Fruit fly (Drosophila melanogaster): ENCODE data around the gene Cp15.

The Cp15 gene

DNA sequence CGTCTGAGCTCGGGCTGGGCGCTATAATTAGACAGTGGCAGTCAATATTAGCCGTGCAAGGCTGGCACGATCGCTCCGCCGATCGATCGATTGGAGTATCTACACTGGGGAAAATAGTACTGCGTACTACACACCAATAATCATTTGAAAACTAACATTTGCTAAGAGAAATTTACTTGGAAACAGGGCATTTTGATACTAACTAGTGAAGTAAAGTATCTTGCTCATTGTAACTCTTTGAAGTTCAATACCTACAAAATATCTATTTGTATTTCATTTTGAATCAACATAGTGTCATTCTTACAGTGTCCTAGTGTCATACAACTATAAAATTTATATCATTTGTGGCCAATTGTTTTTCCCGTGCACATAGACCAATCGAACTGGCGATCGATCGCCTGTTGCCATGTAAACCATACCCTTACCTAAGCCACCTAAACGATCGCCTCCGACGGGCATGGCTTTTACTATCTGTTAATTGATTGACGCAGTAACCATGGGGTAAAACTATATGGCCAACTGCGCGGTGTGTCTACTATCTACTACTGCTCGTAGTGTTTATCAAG lies 27.6 kb upstream of the Cp15 start (continued):
- no peak for TF ChIP-seq CG16779 (tag; optimal IDR thresholded peaks at IDR 0.05)
- TF ChIP-seq fkh (GFP tag; optimal IDR thresholded peaks at IDR 0.05): peak; percentile 60
- peak; percentile 60 for TF ChIP-seq CG6276 (GFP tag; optimal IDR thresholded peaks at IDR 0.05)
- peak; percentile 73 for TF ChIP-seq CG10669 (GFP tag; optimal IDR thresholded peaks at IDR 0.05)
- peak; percentile 94 for TF ChIP-seq Eip78C (GFP tag)
- TF ChIP-seq CG6792 (GFP tag; optimal IDR thresholded peaks at IDR 0.05): peak; percentile 61
- TF ChIP-seq spab (GFP tag; optimal IDR thresholded peaks at IDR 0.05): peak; percentile 54
- TF ChIP-seq CG4318 (GFP tag; optimal IDR thresholded peaks at IDR 0.05): peak; percentile 48
- peak; percentile 32 for TF ChIP-seq CG11902 (GFP tag; optimal IDR thresholded peaks at IDR 0.05)
- TF ChIP-seq vri (GFP tag; optimal IDR thresholded peaks at IDR 0.05): peak; percentile 39
- TF ChIP-seq Met (GFP tag; optimal IDR thresholded peaks at IDR 0.05): peak; percentile 49
- TF ChIP-seq Eip93F (GFP tag; optimal IDR thresholded peaks at IDR 0.05): no peak
- peak; percentile 42 for TF ChIP-seq CG11762 (GFP tag; optimal IDR thresholded peaks at IDR 0.05; ENCODE audit: insufficient read depth)

DNA sequence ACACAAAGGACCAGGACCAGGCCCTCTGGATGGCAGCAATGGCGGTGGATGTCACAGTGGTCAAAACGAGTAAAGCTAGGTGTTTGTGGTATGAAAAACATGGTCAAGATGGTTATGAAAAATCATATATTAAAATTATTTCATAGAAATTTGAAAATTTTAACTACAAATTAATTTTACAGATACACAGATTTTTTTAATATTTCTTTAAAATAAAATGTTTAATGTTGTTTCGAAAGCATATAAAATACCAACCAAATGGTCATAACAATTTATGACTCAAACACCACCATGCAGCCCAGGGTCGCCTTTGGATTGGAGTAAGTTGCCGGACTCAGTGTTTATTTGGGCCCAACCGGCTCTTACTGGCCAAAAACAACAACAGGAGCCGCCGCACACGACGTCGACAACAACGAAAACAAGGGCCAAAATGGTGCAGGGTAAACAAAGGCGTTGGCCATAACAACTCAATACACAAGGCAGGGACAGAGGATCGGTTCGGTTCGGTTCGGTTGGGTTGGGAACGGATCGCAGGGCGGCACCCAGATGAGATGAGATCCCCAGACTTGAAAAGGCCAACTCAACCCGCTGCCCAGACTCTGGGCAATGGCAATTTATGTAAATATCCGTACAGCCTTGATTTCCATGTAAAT lies 26.5 kb upstream of the Cp15 start:
- TF ChIP-seq Ets96B (tag; optimal IDR thresholded peaks at IDR 0.05) (peak; percentile 89), CG10669 (GFP tag; optimal IDR thresholded peaks at IDR 0.05) (peak; percentile 77), CG1621 (tag; optimal IDR thresholded peaks at IDR 0.05) (peak; percentile 52), Sox14 (GFP tag; optimal IDR thresholded peaks at IDR 0.05) (no peak), CG8319 (GFP tag; optimal IDR thresholded peaks at IDR 0.05) (peak; percentile 23), CG11902 (GFP tag; optimal IDR thresholded peaks at IDR 0.05) (peak; percentile 63), eg (GFP tag; IDR thresholded peaks at IDR 0.05) (no peak), spab (GFP tag; optimal IDR thresholded peaks at IDR 0.05) (peak; percentile 67), Ets21C (GFP tag; optimal IDR thresholded peaks at IDR 0.05) (no peak), cyc (GFP tag; optimal IDR thresholded peaks at IDR 0.05) (peak; percentile 12), pdm3 (GFP tag; optimal IDR thresholded peaks at IDR 0.05) (peak; percentile 42), CG34406 (GFP tag; optimal IDR thresholded peaks at IDR 0.05) (peak; percentile 67), CG7368 (GFP tag; optimal IDR thresholded peaks at IDR 0.05) (peak; percentile 56), svp (GFP tag) (peak; percentile 83), CG31627 (GFP tag; optimal IDR thresholded peaks at IDR 0.05) (peak; percentile 30), CG3032 (tag; optimal IDR thresholded peaks at IDR 0.05) (peak; percentile 81), esn (GFP tag; optimal IDR thresholded peaks at IDR 0.05) (peak; percentile 71), topi (GFP tag; optimal IDR thresholded peaks at IDR 0.05) (peak; percentile 63), Gug (GFP tag; IDR thresholded peaks at IDR 0.05) (no peak), Sox102F (GFP tag; optimal IDR thresholded peaks at IDR 0.05) (peak; percentile 48), CG4318 (GFP tag; optimal IDR thresholded peaks at IDR 0.05) (no peak), Smox (GFP tag; optimal IDR thresholded peaks at IDR 0.05) (peak; percentile 56), dsx (GFP tag; optimal IDR thresholded peaks at IDR 0.05; ENCODE audit: poor library complexity, severe bottlenecking) (peak; percentile 77), CG6792 (GFP tag; optimal IDR thresholded peaks at IDR 0.05) (peak; percentile 80), CG8632 (GFP tag; optimal IDR thresholded peaks at IDR 0.05) (peak; percentile 85), CG6808 (GFP tag; optimal IDR thresholded peaks at IDR 0.05) (peak; percentile 78), fkh (GFP tag; optimal IDR thresholded peaks at IDR 0.05) (no peak), CG6276 (GFP tag; optimal IDR thresholded peaks at IDR 0.05) (no peak), fd59A (GFP tag; optimal IDR thresholded peaks at IDR 0.05) (peak; percentile 72), Met (GFP tag; optimal IDR thresholded peaks at IDR 0.05) (peak; percentile 65), CG6163 (GFP tag; IDR thresholded peaks at IDR 0.05) (peak; percentile 28; the same call in 1 of the 3 replicates), Blimp-1 (GFP tag; optimal IDR thresholded peaks at IDR 0.05) (no peak), lz (GFP tag; optimal IDR thresholded peaks at IDR 0.05) (peak; percentile 41), CG10631 (GFP tag; optimal IDR thresholded peaks at IDR 0.05) (peak; percentile 59), Eip75B (GFP tag; optimal IDR thresholded peaks at IDR 0.05) (peak; percentile 56), CG11294 (GFP tag; IDR thresholded peaks at IDR 0.05) (no peak), Hr39 (GFP tag; optimal IDR thresholded peaks at IDR 0.05) (no peak), CG6854 (GFP tag; optimal IDR thresholded peaks at IDR 0.05) (peak; percentile 14), achi (GFP tag; optimal IDR thresholded peaks at IDR 0.05) (peak; percentile 72), ss (GFP tag; optimal IDR thresholded peaks at IDR 0.05) (peak; percentile 65 to 88), CG9139 (GFP tag; optimal IDR thresholded peaks at IDR 0.05) (peak; percentile 68), CG8119 (GFP tag; IDR thresholded peaks at IDR 0.05) (no peak), Eip78C (GFP tag) (peak; percentile 94)
